Worm (Caenorhabditis elegans): Measurements from ENCODE around the gene Y38H8A.2.

ce11 chrIV:13513010-13513409 lies 38.8 kb downstream of the Y38H8A.2 start:
- no peak for TF ChIP-seq madf-2 (tag; optimal IDR thresholded peaks at IDR 0.05)
- no peak for TF ChIP-seq pqm-1 (tag; optimal IDR thresholded peaks at IDR 0.05)
- TF ChIP-seq rnt-1 (tag; optimal IDR thresholded peaks at IDR 0.05), result no peak
- TF ChIP-seq pag-3 (tag; optimal IDR thresholded peaks at IDR 0.05; ENCODE audit: borderline replicate concordance), result no peak
- TF ChIP-seq ahr-1 (tag; optimal IDR thresholded peaks at IDR 0.05), result no peak
- no peak for TF ChIP-seq eyg-1 (tag; optimal IDR thresholded peaks at IDR 0.05)
- TF ChIP-seq ttx-3 (tag; optimal IDR thresholded peaks at IDR 0.05), result no peak
- TF ChIP-seq ztf-16 (tag; optimal IDR thresholded peaks at IDR 0.05), result no peak
